Fruit fly (Drosophila melanogaster) whole organism, embryonic: Measurements from ENCODE around the gene DNAlig4.

Source experiments
- Ada2b ChIP-seq: fragments of 200-800 bp; sonication (Bioruptor generic); IDR thresholded peaks from 2 replicates; pipeline ENCODE4 v1.3.6; 2022; ENCODE audit warnings: missing biosample characterization, missing genetic modification characterization
- B-H2 ChIP-seq: fragments of 200-800 bp; sonication (Bioruptor generic); optimal IDR thresholded peaks from 2 replicates; lab custom pipeline; 2018; ENCODE audit warnings: missing biosample characterization, mild to moderate bottlenecking, missing genetic modification characterization
- CG10267 ChIP-seq: fragments of 200-800 bp; sonication (Bioruptor generic); optimal IDR thresholded peaks from 2 replicates; lab custom pipeline; 2018; ENCODE audit warnings: missing biosample characterization, mild to moderate bottlenecking, missing genetic modification characterization, moderate library complexity
- CG15011 ChIP-seq: fragments of 200-800 bp; sonication (Bioruptor generic); optimal IDR thresholded peaks from 3 replicates; lab custom pipeline; 2018; ENCODE audit warnings: missing biosample characterization, mild to moderate bottlenecking, missing genetic modification characterization
- CG15696 ChIP-seq: fragments of 200-800 bp; sonication (Bioruptor generic); optimal IDR thresholded peaks from 2 replicates; lab custom pipeline; 2019; ENCODE audit warnings: missing biosample characterization, mild to moderate bottlenecking, missing genetic modification characterization, moderate library complexity
- CG1647 ChIP-seq: fragments of 200-800 bp; sonication (Bioruptor generic); optimal IDR thresholded peaks from 3 replicates; lab custom pipeline; 2016; ENCODE audit warnings: missing biosample characterization, missing genetic modification characterization
- CG17361 ChIP-seq: fragments of 200-800 bp; sonication (Bioruptor generic); IDR thresholded peaks from 3 replicates; pipeline ENCODE4 v1.3.6; 2022; ENCODE audit warnings: missing biosample characterization, missing genetic modification characterization
- CG1792 ChIP-seq: fragments of 200-800 bp; sonication (Bioruptor generic); optimal IDR thresholded peaks from 2 replicates; lab custom pipeline; 2016; ENCODE audit warnings: missing biosample characterization, missing genetic modification characterization
- CG1832 ChIP-seq: fragments of 200-800 bp; sonication (Bioruptor generic); optimal IDR thresholded peaks from 2 replicates; lab custom pipeline; 2017; ENCODE audit warnings: missing biosample characterization, mild to moderate bottlenecking, missing genetic modification characterization, inconsistent platforms
- CG18476 ChIP-seq: fragments of 200-800 bp; sonication (Bioruptor generic); optimal IDR thresholded peaks from 2 replicates; lab custom pipeline; 2016; ENCODE audit warnings: missing biosample characterization, mild to moderate bottlenecking, missing genetic modification characterization
- CG18619 ChIP-seq: fragments of 200-800 bp; sonication (Bioruptor generic); optimal IDR thresholded peaks from 3 replicates; lab custom pipeline; 2017; ENCODE audit warnings: missing biosample characterization, mild to moderate bottlenecking, missing genetic modification characterization
- CG31224 ChIP-seq: fragments of 200-800 bp; sonication (Bioruptor generic); IDR thresholded peaks from 2 replicates; pipeline ENCODE4 v1.3.6; 2022; ENCODE audit warnings: missing biosample characterization, missing genetic modification characterization
- CG3163 ChIP-seq: fragments of 200-800 bp; sonication (Bioruptor generic); optimal IDR thresholded peaks from 3 replicates; lab custom pipeline; 2016; ENCODE audit warnings: missing biosample characterization, missing genetic modification characterization
- CG33213 ChIP-seq: fragments of 200-800 bp; sonication (Bioruptor generic); optimal IDR thresholded peaks from 3 replicates; lab custom pipeline; 2016; ENCODE audit warnings: missing biosample characterization, missing genetic modification characterization
- CG4328 ChIP-seq: fragments of 200-800 bp; sonication (Bioruptor generic); optimal IDR thresholded peaks from 3 replicates; lab custom pipeline; 2017; ENCODE audit warnings: missing biosample characterization, missing genetic modification reagents, missing genetic modification characterization
- CG6272 ChIP-seq: fragments of 200-800 bp; sonication (Bioruptor generic); IDR thresholded peaks from 2 replicates; pipeline ENCODE4 v1.3.6; 2022; ENCODE audit warnings: missing biosample characterization, missing genetic modification characterization
- CG6683 ChIP-seq: fragments of 200-800 bp; sonication (Bioruptor generic); optimal IDR thresholded peaks from 2 replicates; lab custom pipeline; 2017; ENCODE audit warnings: missing biosample characterization, mild to moderate bottlenecking, missing genetic modification characterization, missing genetic modification reagents
- CG6813 ChIP-seq: fragments of 200-800 bp; sonication (Bioruptor generic); optimal IDR thresholded peaks from 2 replicates; lab custom pipeline; 2017; ENCODE audit warnings: missing biosample characterization, missing genetic modification characterization, mild to moderate bottlenecking, moderate library complexity, missing genetic modification reagents
- CG7928 ChIP-seq: fragments of 200-800 bp; sonication (Bioruptor generic); optimal IDR thresholded peaks from 2 replicates; lab custom pipeline; 2017; ENCODE audit warnings: missing biosample characterization, mild to moderate bottlenecking, missing genetic modification characterization
- CG8765 ChIP-seq: fragments of 200-800 bp; sonication (Bioruptor generic); IDR thresholded peaks from 2 replicates; pipeline ENCODE4 v1.3.6; 2022; ENCODE audit warnings: missing biosample characterization, missing genetic modification characterization
- CG9215 ChIP-seq: fragments of 200-800 bp; sonication (Bioruptor generic); IDR thresholded peaks from 2 replicates; pipeline ENCODE4 v1.3.6; 2022; ENCODE audit warnings: missing biosample characterization, missing genetic modification characterization
- D19B ChIP-seq: fragments of 200-800 bp; sonication (Bioruptor generic); optimal IDR thresholded peaks from 2 replicates; lab custom pipeline; 2017; ENCODE audit warnings: missing biosample characterization, mild to moderate bottlenecking, missing genetic modification characterization
- Dip2 ChIP-seq: fragments of 200-800 bp; sonication (Bioruptor generic); IDR thresholded peaks from 2 replicates; pipeline ENCODE4 v1.3.6; 2022; ENCODE audit warnings: missing biosample characterization, missing genetic modification characterization
- Doc2 ChIP-seq: fragments of 200-800 bp; sonication (Bioruptor generic); IDR thresholded peaks from 2 replicates; pipeline ENCODE4 v1.3.6; 2022; ENCODE audit warnings: missing biosample characterization, missing genetic modification characterization
- Eip74EF ChIP-seq, 2 experiments: fragments of 200-800 bp in 1 of 2; fragments of >200 bp in 1 of 2; sonication (Bioruptor generic) in 1 of 2; optimal IDR thresholded peaks; 2 replicates each; lab custom pipeline; 2017 to 2019; ENCODE audit warnings: missing biosample characterization in 2 of 2, missing genetic modification characterization in 2 of 2, mild to moderate bottlenecking in 1 of 2, moderate library complexity in 1 of 2
- Hand ChIP-seq: fragments of 200-800 bp; sonication (Bioruptor generic); optimal IDR thresholded peaks from 2 replicates; lab custom pipeline; 2017; ENCODE audit warnings: mild to moderate bottlenecking, missing biosample characterization, missing genetic modification reagents, missing genetic modification characterization
- Jarid2 ChIP-seq: fragments of 200-800 bp; sonication (Bioruptor generic); optimal IDR thresholded peaks from 3 replicates; lab custom pipeline; 2017; ENCODE audit warnings: mild to moderate bottlenecking, missing biosample characterization, missing genetic modification reagents, missing genetic modification characterization
- Nf-YB ChIP-seq: fragments of 200-800 bp; sonication (Bioruptor generic); optimal IDR thresholded peaks from 3 replicates; lab custom pipeline; 2019; ENCODE audit warnings: missing biosample characterization, mild to moderate bottlenecking, missing genetic modification characterization, moderate library complexity
- Ptx1 ChIP-seq: fragments of 200-800 bp; sonication (Bioruptor generic); IDR thresholded peaks from 2 replicates; pipeline ENCODE4 v1.3.6; 2022; ENCODE audit warnings: missing biosample characterization, missing genetic modification characterization
- Ravus ChIP-seq: fragments of 200-800 bp; sonication (Bioruptor generic); IDR thresholded peaks from 2 replicates; pipeline ENCODE4 v1.3.6; 2022; ENCODE audit warnings: missing biosample characterization, missing genetic modification characterization
- Side ChIP-seq: fragments of 200-800 bp; sonication (Bioruptor generic); optimal IDR thresholded peaks from 2 replicates; lab custom pipeline; 2016; ENCODE audit warnings: missing biosample characterization, missing genetic modification characterization
- Tbp ChIP-seq: fragments of >200 bp; optimal IDR thresholded peaks from 2 replicates; lab custom pipeline; 2018; ENCODE audit warnings: missing biosample characterization, missing genetic modification characterization
- YL-1 ChIP-seq: fragments of 200-800 bp; sonication (Bioruptor generic); optimal IDR thresholded peaks from 3 replicates; lab custom pipeline; 2017; ENCODE audit warnings: missing biosample characterization, mild to moderate bottlenecking, missing genetic modification characterization
- al ChIP-seq: fragments of 200-800 bp; sonication (Bioruptor generic); IDR thresholded peaks from 2 replicates; pipeline ENCODE4 v1.3.6; 2022; ENCODE audit warnings: missing biosample characterization, missing genetic modification characterization
- aop ChIP-seq: fragments of 200-800 bp; sonication (Bioruptor generic); IDR thresholded peaks from 2 replicates; pipeline ENCODE4 v1.3.6; 2022; ENCODE audit warnings: missing biosample characterization, missing genetic modification characterization
- bab2 ChIP-seq: fragments of 200-800 bp; sonication (Bioruptor generic); optimal IDR thresholded peaks from 2 replicates; lab custom pipeline; 2016; ENCODE audit warnings: missing biosample characterization, missing genetic modification characterization
- cas ChIP-seq: fragments of 200-800 bp; sonication (Bioruptor generic); IDR thresholded peaks from 2 replicates; pipeline ENCODE4 v1.3.6; 2022; ENCODE audit warnings: missing biosample characterization, missing genetic modification characterization
- da ChIP-seq: fragments of 200-800 bp; sonication (Bioruptor generic); optimal IDR thresholded peaks from 2 replicates; lab custom pipeline; 2016; ENCODE audit warnings: missing biosample characterization, missing genetic modification characterization
- ems ChIP-seq: fragments of 200-800 bp; sonication (Bioruptor generic); optimal IDR thresholded peaks from 3 replicates; lab custom pipeline; 2016; ENCODE audit warnings: missing biosample characterization, missing genetic modification characterization
- fru ChIP-seq: fragments of >200 bp; optimal IDR thresholded peaks from 2 replicates; lab custom pipeline; 2017
- gfzf ChIP-seq: fragments of 200-800 bp; sonication (Bioruptor generic); optimal IDR thresholded peaks from 2 replicates; lab custom pipeline; 2016; ENCODE audit warnings: missing biosample characterization, mild to moderate bottlenecking, missing genetic modification characterization, moderate library complexity
- grn ChIP-seq: fragments of 200-800 bp; sonication (Bioruptor generic); optimal IDR thresholded peaks from 3 replicates; lab custom pipeline; 2017; ENCODE audit warnings: missing biosample characterization, missing genetic modification characterization
- jigr1 ChIP-seq: fragments of 200-800 bp; sonication (Bioruptor generic); IDR thresholded peaks from 3 replicates; pipeline ENCODE4 v1.3.6; 2022; ENCODE audit warnings: missing biosample characterization, missing genetic modification characterization
- nau ChIP-seq: fragments of 200-800 bp; sonication (Bioruptor generic); optimal IDR thresholded peaks from 3 replicates; lab custom pipeline; 2017; ENCODE audit warnings: missing biosample characterization, mild to moderate bottlenecking, missing genetic modification characterization, missing genetic modification reagents
- otp ChIP-seq: fragments of 200-800 bp; sonication (Bioruptor generic); IDR thresholded peaks from 3 replicates; pipeline ENCODE4, ENCODE4 v1.3.6; 2022; ENCODE audit warnings: missing biosample characterization, missing genetic modification characterization
- psq ChIP-seq: fragments of 200-800 bp; sonication (Bioruptor generic); optimal IDR thresholded peaks from 2 replicates; lab custom pipeline; 2017; ENCODE audit warnings: missing biosample characterization, missing genetic modification characterization
- sna ChIP-seq: fragments of 200-800 bp; sonication (Bioruptor generic); IDR thresholded peaks from 2 replicates; pipeline ENCODE4 v1.3.6; 2022; ENCODE audit warnings: missing biosample characterization, missing genetic modification characterization; ENCODE audit not compliant: partially characterized antibody
- tio ChIP-seq: fragments of 200-800 bp; sonication (Bioruptor generic); optimal IDR thresholded peaks from 2 replicates; lab custom pipeline; 2017; ENCODE audit warnings: missing biosample characterization, missing genetic modification characterization, inconsistent platforms
- unc-4 ChIP-seq: fragments of 200-800 bp; sonication (Bioruptor generic); IDR thresholded peaks from 2 replicates; pipeline ENCODE4 v1.3.6; 2022; ENCODE audit warnings: missing biosample characterization, missing genetic modification characterization; ENCODE audit not compliant: partially characterized antibody
- wor ChIP-seq: fragments of 200-800 bp; sonication (Bioruptor generic); IDR thresholded peaks from 2 replicates; pipeline ENCODE4 v1.3.6; 2022; ENCODE audit warnings: missing biosample characterization, missing genetic modification characterization

Gene DNAlig4

DNA sequence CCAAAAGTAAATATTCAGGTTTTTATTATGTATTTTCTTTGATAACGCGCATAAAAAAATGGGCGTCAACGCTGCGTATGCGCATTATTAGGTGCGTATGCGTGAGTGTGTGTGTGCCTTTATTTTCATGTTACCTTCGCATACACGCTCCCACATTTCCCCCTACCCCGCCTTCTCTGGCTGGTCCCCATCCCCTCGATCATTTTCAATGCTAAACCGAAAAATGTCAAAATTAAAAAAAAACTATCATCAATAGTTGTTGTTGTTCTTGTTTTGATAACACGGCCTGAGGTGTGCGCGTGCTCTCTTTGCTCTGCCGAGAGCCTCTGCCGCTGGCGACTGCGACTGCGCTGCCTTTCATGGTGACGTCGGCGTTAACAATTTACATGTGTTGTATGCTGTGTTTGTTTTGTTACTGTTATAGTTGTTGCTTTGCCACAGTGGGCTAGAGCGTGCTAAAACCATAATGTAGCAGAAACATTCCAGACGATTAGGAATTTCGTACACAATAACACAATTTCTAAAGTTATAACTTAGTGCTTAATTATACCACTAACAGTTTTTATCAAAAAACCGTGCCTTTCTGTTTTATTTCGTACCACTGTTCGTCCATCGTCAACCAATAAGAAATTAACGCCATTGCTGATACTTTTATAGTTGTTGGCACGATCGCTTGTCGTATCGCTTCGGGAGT, 27.5 kb downstream of the DNAlig4 start (continued):
- TF ChIP-seq CG3163 (GFP tag; lab: Kevin White, UChicago) (peak; percentile 93), tio (GFP tag; lab: Kevin White, UChicago) (peak; percentile 97), al (GFP tag; lab: Robert Waterston, UW) (peak; percentile 98), B-H2 (peak; percentile 93), grn (peak; percentile 86), CG18476 (GFP tag; lab: Kevin White, UChicago) (peak; percentile 98), nau (GFP tag; lab: Kevin White, UChicago) (peak; percentile 99), YL-1 (GFP tag; lab: Kevin White, UChicago) (peak; percentile 96), sna (GFP tag; lab: Robert Waterston, UW) (peak; percentile 62; the same call in 1 of the 2 replicates), CG17361 (GFP tag; lab: Robert Waterston, UW) (peak; percentile 92), Dip2 (GFP tag; lab: Robert Waterston, UW) (peak; percentile 74; the same call in 1 of the 2 replicates), CG1832 (no peak), Hand (GFP tag; lab: Kevin White, UChicago) (peak; percentile 97), Ada2b (GFP tag; lab: Robert Waterston, UW) (peak; percentile 99), bab2 (GFP tag; lab: Kevin White, UChicago) (peak; percentile 99), psq (GFP tag; lab: Kevin White, UChicago) (peak; percentile 92), CG15696 (tag; lab: Kevin White, UChicago) (peak; percentile 91), CG31224 (peak; percentile 96), jigr1 (GFP tag; lab: Robert Waterston, UW) (peak; percentile 98), aop (GFP tag; lab: Robert Waterston, UW) (peak; percentile 95), CG15011 (GFP tag; lab: Kevin White, UChicago) (peak; percentile 97), CG1647 (GFP tag; lab: Kevin White, UChicago) (peak; percentile 98), CG6683 (GFP tag; lab: Kevin White, UChicago) (peak; percentile 97), fru (lab: Kevin White, UChicago) (no peak), otp (GFP tag; lab: Robert Waterston, UW) (peak; percentile 99), CG7928 (GFP tag; lab: Kevin White, UChicago) (peak; percentile 82), CG10267 (tag; lab: Kevin White, UChicago) (peak; percentile 95), CG18619 (peak; percentile 97), CG9215 (peak; percentile 97), Side (GFP tag; lab: Kevin White, UChicago) (peak; percentile 99), Doc2 (peak; percentile 96), CG6272 (peak; percentile 98), CG33213 (GFP tag; lab: Kevin White, UChicago) (peak; percentile 99), cas (GFP tag; lab: Robert Waterston, UW) (peak; percentile 97), CG4328 (peak; percentile 97), wor (peak; percentile 98), da (peak; percentile 97), Tbp (no peak), Nf-YB (peak; percentile 95), Ptx1 (GFP tag; lab: Robert Waterston, UW) (peak; percentile 99), Ravus (GFP tag; lab: Robert Waterston, UW) (peak; percentile 98), ems (GFP tag; lab: Kevin White, UChicago) (peak; percentile 99), unc-4 (GFP tag; lab: Robert Waterston, UW) (0 out of 2 replicates have a peak, but pooled peaks have one; percentile 35), CG6813 (peak; percentile 99), D19B (GFP tag; lab: Kevin White, UChicago) (peak; percentile 93), gfzf (peak; percentile 26), Eip74EF (GFP tag; optimal IDR thresholded peaks at IDR 0.05; lab: Kevin White, UChicago) (peak in 1 of 2 experiments; percentile 98), CG1792 (peak; percentile 98), Jarid2 (GFP tag; lab: Kevin White, UChicago) (peak; percentile 93), CG8765 (GFP tag; lab: Robert Waterston, UW) (peak; percentile 97)
